Fruit fly (Drosophila melanogaster) whole organism, embryonic: Measurements from ENCODE around the gene Cnot4.

Experiments
- ATbp ChIP-seq: fragments of 200-800 bp; sonication (Bioruptor generic); optimal IDR thresholded peaks from 2 replicates; lab custom pipeline; 2017; ENCODE audit warnings: missing biosample characterization, mild to moderate bottlenecking, missing genetic modification characterization, missing genetic modification reagents
- Aef1 ChIP-seq: fragments of 200-800 bp; sonication (Bioruptor generic); IDR thresholded peaks from 3 replicates; pipeline ENCODE4 v1.3.6; 2022; ENCODE audit warnings: missing biosample characterization, missing genetic modification characterization
- Atf-2 ChIP-seq: fragments of 200-800 bp; sonication (Bioruptor generic); optimal IDR thresholded peaks from 2 replicates; lab custom pipeline; 2016; ENCODE audit warnings: missing biosample characterization, missing genetic modification characterization
- CG10543 ChIP-seq: fragments of 200-800 bp; sonication (Bioruptor generic); optimal IDR thresholded peaks from 3 replicates; lab custom pipeline; 2017; ENCODE audit warnings: missing biosample characterization, mild to moderate bottlenecking, missing genetic modification characterization, moderate library complexity
- CG13123 ChIP-seq: fragments of 200-800 bp; sonication (Bioruptor generic); optimal IDR thresholded peaks from 2 replicates; lab custom pipeline; 2016; ENCODE audit warnings: missing biosample characterization, missing genetic modification characterization
- CG14050 ChIP-seq: fragments of 200-800 bp; sonication (Bioruptor generic); IDR thresholded peaks from 3 replicates; pipeline ENCODE4 v1.3.6; 2022; ENCODE audit warnings: missing biosample characterization, missing genetic modification characterization
- CG14860 ChIP-seq: fragments of 200-800 bp; sonication (Bioruptor generic); IDR thresholded peaks from 3 replicates; pipeline ENCODE4 v1.3.6; 2022; ENCODE audit warnings: missing biosample characterization, missing genetic modification characterization; ENCODE audit not compliant: partially characterized antibody
- CG14965 ChIP-seq: fragments of 200-800 bp; sonication (Bioruptor generic); optimal IDR thresholded peaks from 2 replicates; lab custom pipeline; 2016; ENCODE audit warnings: missing biosample characterization, missing genetic modification characterization, borderline replicate concordance
- CG15011 ChIP-seq: fragments of 200-800 bp; sonication (Bioruptor generic); optimal IDR thresholded peaks from 3 replicates; lab custom pipeline; 2018; ENCODE audit warnings: missing biosample characterization, mild to moderate bottlenecking, missing genetic modification characterization
- CG15601 ChIP-seq: fragments of 200-800 bp; sonication (Bioruptor generic); optimal IDR thresholded peaks from 3 replicates; lab custom pipeline; 2019; ENCODE audit warnings: missing biosample characterization, mild to moderate bottlenecking, missing genetic modification characterization, moderate library complexity
- CG1602 ChIP-seq: fragments of 200-800 bp; sonication (Bioruptor generic); optimal IDR thresholded peaks from 3 replicates; lab custom pipeline; 2016; ENCODE audit warnings: missing biosample characterization, missing genetic modification characterization
- CG17912 ChIP-seq: fragments of 200-800 bp; sonication (Bioruptor generic); optimal IDR thresholded peaks from 2 replicates; lab custom pipeline; 2018; ENCODE audit warnings: missing biosample characterization, mild to moderate bottlenecking, missing genetic modification characterization
- CG2120 ChIP-seq: fragments of 200-800 bp; sonication (Bioruptor generic); optimal IDR thresholded peaks from 3 replicates; lab custom pipeline; 2016; ENCODE audit warnings: missing biosample characterization, missing genetic modification characterization
- CG3065 ChIP-seq: fragments of 200-800 bp; sonication (Bioruptor generic); optimal IDR thresholded peaks from 2 replicates; lab custom pipeline; 2016; ENCODE audit warnings: missing biosample characterization, missing genetic modification characterization
- CG3163 ChIP-seq: fragments of 200-800 bp; sonication (Bioruptor generic); optimal IDR thresholded peaks from 3 replicates; lab custom pipeline; 2016; ENCODE audit warnings: missing biosample characterization, missing genetic modification characterization
- CG32532 ChIP-seq: fragments of 200-800 bp; sonication (Bioruptor generic); IDR thresholded peaks from 2 replicates; pipeline ENCODE4 v1.3.6; 2022; ENCODE audit warnings: missing biosample characterization, missing genetic modification characterization
- CG3995 ChIP-seq: fragments of 200-800 bp; sonication (Bioruptor generic); optimal IDR thresholded peaks from 3 replicates; lab custom pipeline; 2016; ENCODE audit warnings: missing biosample characterization, missing genetic modification characterization
- CG43689 ChIP-seq: fragments of 200-800 bp; sonication (Bioruptor generic); IDR thresholded peaks from 2 replicates; pipeline ENCODE4 v1.3.6; 2022; ENCODE audit warnings: missing biosample characterization, missing genetic modification characterization
- CG4730 ChIP-seq: fragments of 200-800 bp; sonication (Bioruptor generic); IDR thresholded peaks from 2 replicates; pipeline ENCODE4 v1.3.6; 2022; ENCODE audit warnings: missing biosample characterization, missing genetic modification characterization
- CG5245 ChIP-seq: fragments of 200-800 bp; sonication (Bioruptor generic); optimal IDR thresholded peaks from 3 replicates; lab custom pipeline; 2016; ENCODE audit warnings: missing biosample characterization, missing genetic modification characterization
- CG8359 ChIP-seq: fragments of 200-800 bp; sonication (Bioruptor generic); optimal IDR thresholded peaks from 2 replicates; lab custom pipeline; 2017; ENCODE audit warnings: missing biosample characterization, mild to moderate bottlenecking, missing genetic modification characterization, borderline replicate concordance
- CG9817 ChIP-seq: fragments of 200-800 bp; sonication (Bioruptor generic); optimal IDR thresholded peaks from 2 replicates; lab custom pipeline; 2018; ENCODE audit warnings: missing biosample characterization, mild to moderate bottlenecking, missing genetic modification characterization, moderate library complexity
- Chrac-16 ChIP-seq: fragments of 200-800 bp; sonication (Bioruptor generic); optimal IDR thresholded peaks from 3 replicates; lab custom pipeline; 2016; ENCODE audit warnings: missing biosample characterization, missing genetic modification characterization
- CoRest ChIP-seq: fragments of 200-800 bp; sonication (Bioruptor generic); optimal IDR thresholded peaks from 3 replicates; lab custom pipeline; 2018; ENCODE audit warnings: missing biosample characterization, mild to moderate bottlenecking, missing genetic modification characterization, moderate library complexity
- Dek ChIP-seq: fragments of 200-800 bp; sonication (Bioruptor generic); optimal IDR thresholded peaks from 3 replicates; lab custom pipeline; 2019; ENCODE audit warnings: missing biosample characterization, mild to moderate bottlenecking, missing genetic modification characterization, moderate library complexity
- Dip2 ChIP-seq: fragments of 200-800 bp; sonication (Bioruptor generic); IDR thresholded peaks from 2 replicates; pipeline ENCODE4 v1.3.6; 2022; ENCODE audit warnings: missing biosample characterization, missing genetic modification characterization
- Drgx ChIP-seq: fragments of 200-800 bp; sonication (Bioruptor generic); IDR thresholded peaks from 2 replicates; pipeline ENCODE4 v1.3.6; 2022; ENCODE audit warnings: missing biosample characterization, missing genetic modification characterization
- Fer3 ChIP-seq: fragments of 200-800 bp; sonication (Bioruptor generic); optimal IDR thresholded peaks from 2 replicates; lab custom pipeline; 2018; ENCODE audit warnings: missing biosample characterization, mild to moderate bottlenecking, missing genetic modification characterization, moderate library complexity
- GATAe ChIP-seq: fragments of 200-800 bp; sonication (Bioruptor generic); conservative IDR thresholded peaks from 2 replicates; pipeline ENCODE4 v1.3.6; 2022; ENCODE audit warnings: missing biosample characterization, missing genetic modification characterization
- Gug ChIP-seq: fragments of 200-800 bp; sonication (Bioruptor generic); IDR thresholded peaks from 4 replicates; pipeline ENCODE4 v1.3.6; 2022; ENCODE audit warnings: missing biosample characterization, missing genetic modification characterization
- HLH3B ChIP-seq: fragments of 200-800 bp; sonication (Bioruptor generic); IDR thresholded peaks from 2 replicates; pipeline ENCODE4 v1.3.6; 2022; ENCODE audit warnings: missing biosample characterization, missing genetic modification characterization
- Hmx ChIP-seq: fragments of 200-800 bp; sonication (Bioruptor generic); optimal IDR thresholded peaks from 2 replicates; lab custom pipeline; 2016; ENCODE audit warnings: missing biosample characterization, missing genetic modification characterization
- Hr39 ChIP-seq: fragments of >200 bp; optimal IDR thresholded peaks from 2 replicates; lab custom pipeline; 2017
- Nf-YC ChIP-seq: fragments of 200-800 bp; optimal IDR thresholded peaks from 3 replicates; lab custom pipeline; 2019; ENCODE audit warnings: missing biosample characterization, mild to moderate bottlenecking, missing genetic modification characterization, moderate library complexity
- Optix ChIP-seq: fragments of 200-800 bp; sonication (Bioruptor generic); IDR thresholded peaks from 3 replicates; pipeline ENCODE4 v1.3.6; 2022; ENCODE audit warnings: missing biosample characterization, missing genetic modification characterization
- Scr ChIP-seq: fragments of 200-800 bp; sonication (Bioruptor generic); IDR thresholded peaks from 2 replicates; pipeline ENCODE4 v1.3.6; 2022; ENCODE audit warnings: missing biosample characterization, missing genetic modification characterization; ENCODE audit not compliant: partially characterized antibody
- Sin3A ChIP-seq: fragments of >200 bp; optimal IDR thresholded peaks from 2 replicates; lab custom pipeline; 2018
- Tbp ChIP-seq: fragments of >200 bp; optimal IDR thresholded peaks from 2 replicates; lab custom pipeline; 2018; ENCODE audit warnings: missing biosample characterization, missing genetic modification characterization
- Usf ChIP-seq: fragments of 200-800 bp; sonication (Bioruptor generic); optimal IDR thresholded peaks from 2 replicates; lab custom pipeline; 2017; ENCODE audit warnings: missing genotype, missing biosample characterization, missing genetic modification characterization
- en ChIP-seq: fragments of 200-800 bp; sonication (Bioruptor generic); optimal IDR thresholded peaks from 2 replicates; lab custom pipeline; 2016; ENCODE audit warnings: missing biosample characterization, missing genetic modification characterization
- eyg ChIP-seq: fragments of 200-800 bp; sonication (Bioruptor generic); optimal IDR thresholded peaks from 3 replicates; lab custom pipeline; 2016; ENCODE audit warnings: missing biosample characterization, missing genetic modification characterization
- gfzf ChIP-seq: fragments of 200-800 bp; sonication (Bioruptor generic); optimal IDR thresholded peaks from 2 replicates; lab custom pipeline; 2016; ENCODE audit warnings: missing biosample characterization, mild to moderate bottlenecking, missing genetic modification characterization, moderate library complexity
- ham ChIP-seq: fragments of 200-800 bp; sonication (Bioruptor generic); IDR thresholded peaks from 2 replicates; pipeline ENCODE4 v1.3.6; 2022; ENCODE audit warnings: missing biosample characterization, missing genetic modification characterization
- jing ChIP-seq: fragments of 200-800 bp; sonication (Bioruptor generic); optimal IDR thresholded peaks from 2 replicates; lab custom pipeline; 2018; ENCODE audit warnings: missing biosample characterization, mild to moderate bottlenecking, missing genetic modification characterization
- knrl ChIP-seq: fragments of 200-800 bp; sonication (Bioruptor generic); IDR thresholded peaks from 3 replicates; pipeline ENCODE4 v1.3.6; 2022; ENCODE audit warnings: missing biosample characterization, missing genetic modification characterization; ENCODE audit not compliant: partially characterized antibody
- luna ChIP-seq: fragments of 200-800 bp; sonication (Bioruptor generic); optimal IDR thresholded peaks from 2 replicates; lab custom pipeline; 2016; ENCODE audit warnings: missing biosample characterization, missing genetic modification characterization
- nmo ChIP-seq: fragments of 200-800 bp; sonication (Bioruptor generic); optimal IDR thresholded peaks from 2 replicates; lab custom pipeline; 2018; ENCODE audit warnings: missing biosample characterization, mild to moderate bottlenecking, missing genetic modification characterization, moderate library complexity
- odd ChIP-seq: fragments of 200-800 bp; sonication (Bioruptor generic); optimal IDR thresholded peaks from 2 replicates; lab custom pipeline; 2017; ENCODE audit warnings: missing biosample characterization, mild to moderate bottlenecking, missing genetic modification characterization
- pho ChIP-seq: fragments of 200-800 bp; sonication (Bioruptor generic); optimal IDR thresholded peaks from 2 replicates; lab custom pipeline; 2016; ENCODE audit warnings: missing biosample characterization, missing genetic modification characterization
- pros ChIP-seq: fragments of 200-800 bp; sonication (Bioruptor generic); optimal IDR thresholded peaks from 3 replicates; lab custom pipeline; 2019; ENCODE audit warnings: missing biosample characterization, mild to moderate bottlenecking, missing genetic modification characterization, moderate library complexity
- repo ChIP-seq: fragments of 200-800 bp; sonication (Bioruptor generic); optimal IDR thresholded peaks from 2 replicates; lab custom pipeline; 2016; ENCODE audit warnings: missing biosample characterization, missing genetic modification characterization
- so ChIP-seq: fragments of 200-800 bp; sonication (Bioruptor generic); IDR thresholded peaks from 3 replicates; pipeline ENCODE4 v1.3.6; 2022; ENCODE audit warnings: missing biosample characterization, missing genetic modification characterization

Cnot4 gene

dm6 chr2L:10362408-10363067, 34.0 kb upstream of the Cnot4 start, which contains the start of the genes Cand1 and pim (continued):
- TF ChIP-seq knrl (peak; percentile 75), GATAe (no peak), ham (GFP tag; lab: Robert Waterston, UW) (no peak), CG14965 (GFP tag; lab: Kevin White, UChicago) (no peak), Drgx (GFP tag; lab: Robert Waterston, UW) (no peak), Fer3 (tag; lab: Kevin White, UChicago) (no peak), jing (GFP tag; lab: Kevin White, UChicago) (no peak), Aef1 (GFP tag; lab: Robert Waterston, UW) (no peak), pros (no peak), CG10543 (GFP tag; lab: Kevin White, UChicago) (no peak), Hr39 (no peak), Gug (GFP tag; lab: Robert Waterston, UW) (no peak), CG15601 (tag; lab: Kevin White, UChicago) (peak; percentile 62), so (GFP tag; lab: Robert Waterston, UW) (no peak), eyg (GFP tag; lab: Kevin White, UChicago) (no peak), Dip2 (GFP tag; lab: Robert Waterston, UW) (no peak), gfzf (GFP tag; lab: Kevin White, UChicago) (peak; percentile 78), Chrac-16 (GFP tag; lab: Kevin White, UChicago) (no peak), CG3995 (GFP tag; lab: Kevin White, UChicago) (no peak), Hmx (GFP tag; lab: Kevin White, UChicago) (no peak), CG8359 (GFP tag; lab: Kevin White, UChicago) (no peak), CG9817 (tag; lab: Kevin White, UChicago) (no peak), ATbp (GFP tag; lab: Kevin White, UChicago) (no peak), Atf-2 (no peak), odd (GFP tag; lab: Kevin White, UChicago) (no peak), CG2120 (GFP tag; lab: Kevin White, UChicago) (peak; percentile 4), HLH3B (GFP tag; lab: Robert Waterston, UW) (no peak), Usf (GFP tag; lab: Kevin White, UChicago) (no peak), CG32532 (GFP tag; lab: Robert Waterston, UW) (no peak), Tbp (no peak), CG5245 (GFP tag; lab: Kevin White, UChicago) (no peak), Sin3A (no peak), pho (GFP tag; lab: Kevin White, UChicago) (no peak), CG15011 (GFP tag; lab: Kevin White, UChicago) (no peak), Scr (GFP tag; lab: Robert Waterston, UW) (peak; percentile 80), en (GFP tag; lab: Kevin White, UChicago) (no peak), CG13123 (GFP tag; lab: Kevin White, UChicago) (no peak), Dek (tag; lab: Kevin White, UChicago) (no peak), CG3163 (GFP tag; lab: Kevin White, UChicago) (no peak), CG43689 (GFP tag; lab: Robert Waterston, UW) (no peak), CG17912 (GFP tag; lab: Kevin White, UChicago) (no peak), repo (GFP tag; lab: Kevin White, UChicago) (no peak), CG4730 (no peak), luna (GFP tag; lab: Kevin White, UChicago) (no peak), nmo (GFP tag; lab: Kevin White, UChicago) (peak; percentile 73), CoRest (tag; lab: Kevin White, UChicago) (peak; percentile 59), CG1602 (GFP tag; lab: Kevin White, UChicago) (no peak), Optix (GFP tag; lab: Robert Waterston, UW) (no peak), CG3065 (GFP tag; lab: Kevin White, UChicago) (no peak), Nf-YC (tag; lab: Kevin White, UChicago) (peak; percentile 65), CG14050 (GFP tag; lab: Robert Waterston, UW) (no peak), CG14860 (GFP tag; lab: Robert Waterston, UW) (0 out of 3 replicates have a peak, but pooled peaks have one; percentile 12)
